1 fruit fly cellular context compared by ENCODE assay signal in the genomic region with DNA sequence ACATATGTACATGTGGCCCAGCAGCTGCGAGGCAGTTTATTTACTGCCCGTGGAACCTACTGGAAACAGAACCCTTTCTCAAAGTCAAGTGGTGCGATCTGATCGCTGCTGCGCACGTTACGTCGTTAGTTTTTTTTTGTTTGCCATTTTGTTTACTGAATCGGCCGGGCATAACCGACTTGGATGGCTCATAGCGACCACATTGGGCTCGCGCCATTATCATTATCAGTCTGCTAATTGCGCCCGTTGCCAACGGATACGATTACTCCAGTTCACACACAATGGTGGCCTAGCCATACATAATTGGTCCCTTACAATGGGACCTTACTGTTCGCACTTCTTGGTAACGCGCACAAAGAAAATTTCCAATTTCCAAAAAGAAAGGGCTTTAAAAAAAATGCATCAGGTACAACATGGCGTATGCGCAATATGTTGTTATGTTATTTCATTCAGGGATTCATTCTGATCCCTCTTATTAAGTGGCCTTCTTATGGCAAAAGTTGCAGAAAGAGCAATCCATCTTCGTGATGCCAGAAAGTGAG.
A peak's percentile ranks its signal among the peaks of the same experiment; 100 is the strongest.
TF ChIP-seq lines count a peak whose summit lies in the region.

No protein-coding gene starts in this region.

TF ChIP-seq in whole organism, embryonic, 481 proteins besides CTCF, POLR2A, EP300 and RAD21 (continued from another document and continues in another):
- no peak for TF ChIP-seq CG4707 (GFP tag; optimal IDR thresholded peaks at IDR 0.05; lab: Kevin White, UChicago)
- no peak for TF ChIP-seq kni (GFP tag; optimal IDR thresholded peaks at IDR 0.05; lab: Kevin White, UChicago)
- TF ChIP-seq bab2 (GFP tag; optimal IDR thresholded peaks at IDR 0.05; lab: Kevin White, UChicago), result peak; percentile 45
- TF ChIP-seq CG4328 (GFP tag; optimal IDR thresholded peaks at IDR 0.05; lab: Kevin White, UChicago), result no peak
- peak; percentile 44; the same call in 1 of the 2 replicates for TF ChIP-seq CG7372 (GFP tag; IDR thresholded peaks at IDR 0.05; lab: Robert Waterston, UW)
- no peak for TF ChIP-seq br (optimal IDR thresholded peaks at IDR 0.05; lab: Kevin White, UChicago)
- no peak for TF ChIP-seq CG15073 (GFP tag; optimal IDR thresholded peaks at IDR 0.05; lab: Kevin White, UChicago)
- TF ChIP-seq bcd (GFP tag; optimal IDR thresholded peaks at IDR 0.05; lab: Kevin White, UChicago), result no peak
- no peak for TF ChIP-seq CG17612 (GFP tag; IDR thresholded peaks at IDR 0.05; lab: Robert Waterston, UW)
- TF ChIP-seq fd64A (GFP tag; optimal IDR thresholded peaks at IDR 0.05; lab: Kevin White, UChicago), result no peak
- no peak for TF ChIP-seq ttk (GFP tag; IDR thresholded peaks at IDR 0.05; lab: Robert Waterston, UW)
- no peak for TF ChIP-seq pros (GFP tag; optimal IDR thresholded peaks at IDR 0.05; lab: Kevin White, UChicago)
- TF ChIP-seq gcm2 (GFP tag; optimal IDR thresholded peaks at IDR 0.05; lab: Kevin White, UChicago), result no peak
- TF ChIP-seq gro (GFP tag; optimal IDR thresholded peaks at IDR 0.05; lab: Kevin White, UChicago), result no peak
- TF ChIP-seq CG9215 (GFP tag; IDR thresholded peaks at IDR 0.05; lab: Robert Waterston, UW), result peak; percentile 44; the same call in 1 of the 2 replicates
- TF ChIP-seq CG10274 (GFP tag; optimal IDR thresholded peaks at IDR 0.05; lab: Kevin White, UChicago), result peak; percentile 5
- TF ChIP-seq trem (tag; optimal IDR thresholded peaks at IDR 0.05; lab: Kevin White, UChicago), result no peak
- no peak for TF ChIP-seq CG16813 (GFP tag; IDR thresholded peaks at IDR 0.05; lab: Robert Waterston, UW; ENCODE audit: partially characterized antibody)
- no peak for TF ChIP-seq prd (optimal IDR thresholded peaks at IDR 0.05; lab: Kevin White, UChicago)
- no peak for TF ChIP-seq prd (GFP tag; IDR thresholded peaks at IDR 0.05; lab: Robert Waterston, UW)
- TF ChIP-seq esg (GFP tag; conservative IDR thresholded peaks at IDR 0.05; lab: Robert Waterston, UW), result no peak
- TF ChIP-seq insv (GFP tag; optimal IDR thresholded peaks at IDR 0.05; lab: Kevin White, UChicago), result no peak
- TF ChIP-seq sqz (GFP tag; optimal IDR thresholded peaks at IDR 0.05; lab: Kevin White, UChicago), result peak; percentile 32
- no peak for TF ChIP-seq CG12391 (tag; optimal IDR thresholded peaks at IDR 0.05; lab: Kevin White, UChicago)
- TF ChIP-seq ranshi (GFP tag; IDR thresholded peaks at IDR 0.05; lab: Robert Waterston, UW), result no peak
- no peak for TF ChIP-seq CG14710 (tag; optimal IDR thresholded peaks at IDR 0.05; lab: Kevin White, UChicago)
- TF ChIP-seq az2 (GFP tag; optimal IDR thresholded peaks at IDR 0.05; lab: Kevin White, UChicago), result no peak
- no peak for TF ChIP-seq CG3838 (GFP tag; optimal IDR thresholded peaks at IDR 0.05; lab: Kevin White, UChicago)
- TF ChIP-seq CG8765 (GFP tag; IDR thresholded peaks at IDR 0.05; lab: Robert Waterston, UW), result no peak
- TF ChIP-seq CG7271 (tag; optimal IDR thresholded peaks at IDR 0.05; lab: Kevin White, UChicago), result no peak
- no peak for TF ChIP-seq en (GFP tag; optimal IDR thresholded peaks at IDR 0.05; lab: Kevin White, UChicago)
- no peak for TF ChIP-seq sim (GFP tag; IDR thresholded peaks at IDR 0.05; lab: Robert Waterston, UW)
- no peak for TF ChIP-seq CG2875 (GFP tag; optimal IDR thresholded peaks at IDR 0.05; lab: Kevin White, UChicago)
- TF ChIP-seq shn (GFP tag; optimal IDR thresholded peaks at IDR 0.05; lab: Kevin White, UChicago), result peak; percentile 33
- no peak for TF ChIP-seq NK7.1 (GFP tag; optimal IDR thresholded peaks at IDR 0.05; lab: Kevin White, UChicago)
- TF ChIP-seq Ets65A (GFP tag; lab: Kevin White, UChicago), result peak; percentile 95
- no peak for TF ChIP-seq otp (GFP tag; IDR thresholded peaks at IDR 0.05; lab: Robert Waterston, UW)
- TF ChIP-seq MTF-1 (GFP tag; optimal IDR thresholded peaks at IDR 0.05; lab: Kevin White, UChicago; ENCODE audit: borderline replicate concordance), result peak; percentile 76
- peak; percentile 20 for TF ChIP-seq CG7556 (GFP tag; optimal IDR thresholded peaks at IDR 0.05; lab: Kevin White, UChicago)
- TF ChIP-seq CG11398 (GFP tag; optimal IDR thresholded peaks at IDR 0.05; lab: Kevin White, UChicago), result no peak
- peak; percentile 13 for TF ChIP-seq Hmr (GFP tag; optimal IDR thresholded peaks at IDR 0.05; lab: Kevin White, UChicago)
- peak; percentile 31 for TF ChIP-seq dm (GFP tag; optimal IDR thresholded peaks at IDR 0.05; lab: Kevin White, UChicago)
- TF ChIP-seq dpn (GFP tag; optimal IDR thresholded peaks at IDR 0.05; lab: Kevin White, UChicago), result peak; percentile 17 to 22
- TF ChIP-seq D19A (tag; optimal IDR thresholded peaks at IDR 0.05; lab: Kevin White, UChicago), result peak; percentile 79
- TF ChIP-seq Tbp (GFP tag; optimal IDR thresholded peaks at IDR 0.05; lab: Kevin White, UChicago), result no peak
- TF ChIP-seq mld (GFP tag; IDR thresholded peaks at IDR 0.05; lab: Robert Waterston, UW; ENCODE audit: partially characterized antibody), result no peak
- no peak for TF ChIP-seq disco-r (GFP tag; optimal IDR thresholded peaks at IDR 0.05; lab: Kevin White, UChicago)
- no peak for TF ChIP-seq CG12299 (tag; optimal IDR thresholded peaks at IDR 0.05; lab: Kevin White, UChicago)
- TF ChIP-seq tup (GFP tag; optimal IDR thresholded peaks at IDR 0.05; lab: Kevin White, UChicago), result no peak
- TF ChIP-seq CG14050 (GFP tag; IDR thresholded peaks at IDR 0.05; lab: Robert Waterston, UW), result no peak
- TF ChIP-seq CG1529 (GFP tag; optimal IDR thresholded peaks at IDR 0.05; lab: Kevin White, UChicago), result no peak
- no peak for TF ChIP-seq gce (GFP tag; IDR thresholded peaks at IDR 0.05; lab: Robert Waterston, UW)
- no peak for TF ChIP-seq CG8944 (GFP tag; optimal IDR thresholded peaks at IDR 0.05; lab: Kevin White, UChicago)
- no peak for TF ChIP-seq bowl (GFP tag; IDR thresholded peaks at IDR 0.05; lab: Robert Waterston, UW)
- TF ChIP-seq CG2116 (GFP tag; optimal IDR thresholded peaks at IDR 0.05; lab: Kevin White, UChicago), result no peak
- no peak for TF ChIP-seq fru (optimal IDR thresholded peaks at IDR 0.05; lab: Kevin White, UChicago)
- no peak for TF ChIP-seq sc (optimal IDR thresholded peaks at IDR 0.05; lab: Kevin White, UChicago)
- TF ChIP-seq sc (GFP tag; optimal IDR thresholded peaks at IDR 0.05; lab: Kevin White, UChicago), result no peak
- TF ChIP-seq Gug (GFP tag; IDR thresholded peaks at IDR 0.05; lab: Robert Waterston, UW), result no peak
- no peak for TF ChIP-seq so (GFP tag; IDR thresholded peaks at IDR 0.05; lab: Robert Waterston, UW)
- TF ChIP-seq CG8290 (GFP tag; optimal IDR thresholded peaks at IDR 0.05; lab: Kevin White, UChicago), result no peak
- no peak for TF ChIP-seq CG8290 (tag; optimal IDR thresholded peaks at IDR 0.05; lab: Kevin White, UChicago)
- TF ChIP-seq da (GFP tag; optimal IDR thresholded peaks at IDR 0.05; lab: Kevin White, UChicago), result no peak
- TF ChIP-seq ken (GFP tag; IDR thresholded peaks at IDR 0.05; lab: Robert Waterston, UW), result no peak
- TF ChIP-seq CG17568 (GFP tag; optimal IDR thresholded peaks at IDR 0.05; lab: Kevin White, UChicago), result no peak
- TF ChIP-seq sens-2 (GFP tag; IDR thresholded peaks at IDR 0.05; lab: Robert Waterston, UW), result no peak
- no peak for TF ChIP-seq gfzf (GFP tag; optimal IDR thresholded peaks at IDR 0.05; lab: Kevin White, UChicago)
- no peak for TF ChIP-seq CG11085 (GFP tag; IDR thresholded peaks at IDR 0.05; lab: Robert Waterston, UW)
- TF ChIP-seq CG9817 (tag; optimal IDR thresholded peaks at IDR 0.05; lab: Kevin White, UChicago), result no peak
- TF ChIP-seq CG18011 (GFP tag; optimal IDR thresholded peaks at IDR 0.05; lab: Kevin White, UChicago), result no peak
- no peak for TF ChIP-seq CG9797 (GFP tag; optimal IDR thresholded peaks at IDR 0.05; lab: Kevin White, UChicago)
- TF ChIP-seq Rx (GFP tag; IDR thresholded peaks at IDR 0.05; lab: Robert Waterston, UW), result 0 out of 2 replicates have a peak, but pooled peaks have one; percentile 2
- TF ChIP-seq run (tag; optimal IDR thresholded peaks at IDR 0.05; lab: Kevin White, UChicago), result no peak
- TF ChIP-seq dan (GFP tag; IDR thresholded peaks at IDR 0.05; lab: Robert Waterston, UW), result no peak
- no peak for TF ChIP-seq CG6765 (GFP tag; optimal IDR thresholded peaks at IDR 0.05; lab: Kevin White, UChicago)
- no peak for TF ChIP-seq CG7745 (tag; optimal IDR thresholded peaks at IDR 0.05; lab: Kevin White, UChicago)
- TF ChIP-seq CG8359 (GFP tag; optimal IDR thresholded peaks at IDR 0.05; lab: Kevin White, UChicago; ENCODE audit: borderline replicate concordance), result no peak
- no peak for TF ChIP-seq oc (tag; optimal IDR thresholded peaks at IDR 0.05; lab: Kevin White, UChicago)
- TF ChIP-seq H15 (GFP tag; IDR thresholded peaks at IDR 0.05; lab: Robert Waterston, UW), result no peak
- no peak for TF ChIP-seq cad (GFP tag; optimal IDR thresholded peaks at IDR 0.05; lab: Kevin White, UChicago)
- TF ChIP-seq CG7839 (tag; optimal IDR thresholded peaks at IDR 0.05; lab: Kevin White, UChicago), result peak; percentile 38
- no peak for TF ChIP-seq tgo (GFP tag; IDR thresholded peaks at IDR 0.05; lab: Robert Waterston, UW)
- no peak for TF ChIP-seq Elba2 (GFP tag; optimal IDR thresholded peaks at IDR 0.05; lab: Kevin White, UChicago)
- TF ChIP-seq CG13894 (tag; optimal IDR thresholded peaks at IDR 0.05; lab: Kevin White, UChicago), result peak; percentile 29
- no peak for TF ChIP-seq chinmo (GFP tag; IDR thresholded peaks at IDR 0.05; lab: Robert Waterston, UW; ENCODE audit: partially characterized antibody)
- TF ChIP-seq CG7928 (GFP tag; optimal IDR thresholded peaks at IDR 0.05; lab: Kevin White, UChicago), result no peak
- peak; percentile 12 for TF ChIP-seq crc (GFP tag; optimal IDR thresholded peaks at IDR 0.05; lab: Kevin White, UChicago)
- peak; percentile 49 for TF ChIP-seq mam (GFP tag; optimal IDR thresholded peaks at IDR 0.05; lab: Kevin White, UChicago)
- no peak for TF ChIP-seq CG8478 (optimal IDR thresholded peaks at IDR 0.05; lab: Kevin White, UChicago)
- no peak for TF ChIP-seq BtbVII (GFP tag; optimal IDR thresholded peaks at IDR 0.05; lab: Kevin White, UChicago)
- TF ChIP-seq Fer3 (tag; optimal IDR thresholded peaks at IDR 0.05; lab: Kevin White, UChicago), result no peak
- no peak for TF ChIP-seq CG18476 (GFP tag; optimal IDR thresholded peaks at IDR 0.05; lab: Kevin White, UChicago)
- peak; percentile 12 for TF ChIP-seq tio (GFP tag; optimal IDR thresholded peaks at IDR 0.05; lab: Kevin White, UChicago)
- no peak for TF ChIP-seq CG12104 (GFP tag; optimal IDR thresholded peaks at IDR 0.05; lab: Kevin White, UChicago)
- no peak for TF ChIP-seq pfk (GFP tag; optimal IDR thresholded peaks at IDR 0.05; lab: Kevin White, UChicago)
- no peak for TF ChIP-seq nerfin-2 (GFP tag; IDR thresholded peaks at IDR 0.05; lab: Robert Waterston, UW; ENCODE audit: partially characterized antibody)
- TF ChIP-seq Camta (GFP tag; optimal IDR thresholded peaks at IDR 0.05; lab: Kevin White, UChicago), result no peak
- TF ChIP-seq Nf-YB (GFP tag; optimal IDR thresholded peaks at IDR 0.05; lab: Kevin White, UChicago), result no peak
- no peak for TF ChIP-seq Bteb2 (GFP tag; optimal IDR thresholded peaks at IDR 0.05; lab: Kevin White, UChicago)
- no peak for TF ChIP-seq CG10654 (GFP tag; optimal IDR thresholded peaks at IDR 0.05; lab: Kevin White, UChicago)
- peak; percentile 15 for TF ChIP-seq CG16815 (GFP tag; optimal IDR thresholded peaks at IDR 0.05; lab: Kevin White, UChicago)
- no peak for TF ChIP-seq Lhr (GFP tag; optimal IDR thresholded peaks at IDR 0.05; lab: Kevin White, UChicago)
- no peak for TF ChIP-seq knrl (GFP tag; IDR thresholded peaks at IDR 0.05; lab: Robert Waterston, UW; ENCODE audit: partially characterized antibody)
- peak; percentile 29 for TF ChIP-seq Oli (tag; optimal IDR thresholded peaks at IDR 0.05; lab: Kevin White, UChicago)
- TF ChIP-seq CG10959 (GFP tag; IDR thresholded peaks at IDR 0.05; lab: Robert Waterston, UW), result no peak
- peak; percentile 31 for TF ChIP-seq jumu (GFP tag; optimal IDR thresholded peaks at IDR 0.05; lab: Kevin White, UChicago)
- no peak for TF ChIP-seq CG33213 (GFP tag; optimal IDR thresholded peaks at IDR 0.05; lab: Kevin White, UChicago)
- TF ChIP-seq CG34224 (GFP tag; IDR thresholded peaks at IDR 0.05; lab: Robert Waterston, UW; ENCODE audit: partially characterized antibody), result peak; percentile 59
- TF ChIP-seq twi (tag; optimal IDR thresholded peaks at IDR 0.05; lab: Kevin White, UChicago), result no peak
- TF ChIP-seq Chrac-16 (GFP tag; optimal IDR thresholded peaks at IDR 0.05; lab: Kevin White, UChicago), result no peak
- no peak for TF ChIP-seq CG18764 (GFP tag; optimal IDR thresholded peaks at IDR 0.05; lab: Kevin White, UChicago)
- no peak for TF ChIP-seq vvl (GFP tag; IDR thresholded peaks at IDR 0.05; lab: Robert Waterston, UW)
- TF ChIP-seq chn (GFP tag; optimal IDR thresholded peaks at IDR 0.05; lab: Kevin White, UChicago), result no peak
- no peak for TF ChIP-seq Deaf1 (tag; optimal IDR thresholded peaks at IDR 0.05; lab: Kevin White, UChicago)
- TF ChIP-seq CG14441 (GFP tag; IDR thresholded peaks at IDR 0.05; lab: Robert Waterston, UW), result no peak
- TF ChIP-seq chm (GFP tag; IDR thresholded peaks at IDR 0.05; lab: Robert Waterston, UW), result no peak; the same call in 1 of the 2 replicates
- no peak for TF ChIP-seq Sin3A (optimal IDR thresholded peaks at IDR 0.05; lab: Kevin White, UChicago)
- no peak for TF ChIP-seq ci (GFP tag; IDR thresholded peaks at IDR 0.05; lab: Robert Waterston, UW)
- no peak for TF ChIP-seq chif (GFP tag; optimal IDR thresholded peaks at IDR 0.05; lab: Kevin White, UChicago)
- TF ChIP-seq CG13287 (GFP tag; IDR thresholded peaks at IDR 0.05; lab: Robert Waterston, UW; ENCODE audit: partially characterized antibody), result no peak
- peak; percentile 6 for TF ChIP-seq Sox100B (GFP tag; optimal IDR thresholded peaks at IDR 0.05; lab: Kevin White, UChicago)
- TF ChIP-seq CG1024 (GFP tag; IDR thresholded peaks at IDR 0.05; lab: Robert Waterston, UW), result no peak
- no peak for TF ChIP-seq Six4 (GFP tag; optimal IDR thresholded peaks at IDR 0.05; lab: Kevin White, UChicago)
- peak; percentile 4 for TF ChIP-seq Sry-δ (GFP tag; optimal IDR thresholded peaks at IDR 0.05; lab: Kevin White, UChicago)
- TF ChIP-seq gsb (GFP tag; IDR thresholded peaks at IDR 0.05; lab: Robert Waterston, UW), result no peak
- no peak for TF ChIP-seq dati (GFP tag; IDR thresholded peaks at IDR 0.05; lab: Robert Waterston, UW)
- TF ChIP-seq ara (GFP tag; IDR thresholded peaks at IDR 0.05; lab: Robert Waterston, UW), result no peak
- TF ChIP-seq Jarid2 (GFP tag; optimal IDR thresholded peaks at IDR 0.05; lab: Kevin White, UChicago), result no peak
- TF ChIP-seq CHES-1-like (GFP tag; optimal IDR thresholded peaks at IDR 0.05; lab: Kevin White, UChicago), result peak; percentile 7
- TF ChIP-seq Lpt (GFP tag; optimal IDR thresholded peaks at IDR 0.05; lab: Kevin White, UChicago), result no peak
- TF ChIP-seq CG1832 (GFP tag; optimal IDR thresholded peaks at IDR 0.05; lab: Kevin White, UChicago), result no peak
- TF ChIP-seq PHDP (tag; optimal IDR thresholded peaks at IDR 0.05; lab: Kevin White, UChicago), result no peak
